Fruit fly (Drosophila melanogaster): ENCODE data around the gene CG5882.

dm6 chr3R:27167350-27167749 is 48.9 kb downstream of the CG5882 start:
- TF ChIP-seq CTCF (optimal IDR thresholded peaks at IDR 0.05), result no peak
- TF ChIP-seq CG8478 (optimal IDR thresholded peaks at IDR 0.05), result no peak

Data from S2 (cell line).